Fruit fly (Drosophila melanogaster) whole organism, adult: ENCODE measurements around the gene Lip1.

Source experiments
- CG1620 ChIP-seq: fragments of 200-800 bp; sonication (Bioruptor generic); optimal IDR thresholded peaks from 2 replicates; lab custom pipeline; 2016; ENCODE audit warnings: missing biosample characterization, missing genetic modification characterization
- CG33017 ChIP-seq: fragments of 200-800 bp; sonication (Bioruptor generic); optimal IDR thresholded peaks from 2 replicates; lab custom pipeline; 2018; ENCODE audit warnings: missing biosample characterization, mild to moderate bottlenecking, missing genetic modification characterization, moderate library complexity
- Clk ChIP-seq: fragments of 200-800 bp; sonication (Bioruptor generic); optimal IDR thresholded peaks from 2 replicates; lab custom pipeline; 2017; ENCODE audit warnings: missing biosample characterization, missing genetic modification characterization
- Crg-1 ChIP-seq: fragments of 200-800 bp; sonication (Bioruptor generic); optimal IDR thresholded peaks from 2 replicates; lab custom pipeline; 2016; ENCODE audit warnings: missing biosample characterization, missing genetic modification characterization
- Mnt ChIP-seq: fragments of 200-800 bp; sonication (Bioruptor generic); optimal IDR thresholded peaks from 2 replicates; lab custom pipeline; 2016; ENCODE audit warnings: missing biosample characterization, mild to moderate bottlenecking, missing genetic modification characterization
- bab1 ChIP-seq: fragments of 200-800 bp; sonication (Bioruptor generic); optimal IDR thresholded peaks from 3 replicates; lab custom pipeline; 2019; ENCODE audit warnings: missing biosample characterization, mild to moderate bottlenecking, missing genetic modification characterization, moderate library complexity
- ovo ChIP-seq: fragments of 200-800 bp; sonication (Bioruptor generic); optimal IDR thresholded peaks from 2 replicates; lab custom pipeline; 2016; ENCODE audit warnings: missing biosample characterization, missing genetic modification characterization
- pad ChIP-seq: fragments of 200-800 bp; sonication (Bioruptor generic); optimal IDR thresholded peaks from 3 replicates; lab custom pipeline; 2017; ENCODE audit warnings: missing biosample characterization, missing genetic modification characterization, mild to moderate bottlenecking, moderate library complexity, missing genetic modification reagents
- tj ChIP-seq: fragments of 200-800 bp; sonication (Bioruptor generic); optimal IDR thresholded peaks from 3 replicates; lab custom pipeline; 2017; ENCODE audit warnings: missing biosample characterization, mild to moderate bottlenecking, missing genetic modification characterization, moderate library complexity

dm6 chr2L:10697992-10698391, 3.4 kb downstream of the Lip1 start, which contains the start of gene CG7300:
- TF ChIP-seq tj (GFP tag; lab: Kevin White, UChicago) (no peak), pad (GFP tag; lab: Kevin White, UChicago) (no peak), ovo (GFP tag; lab: Kevin White, UChicago) (no peak), CG1620 (GFP tag; lab: Kevin White, UChicago) (no peak), Mnt (GFP tag; lab: Kevin White, UChicago) (no peak), Clk (GFP tag; lab: Kevin White, UChicago) (no peak), bab1 (GFP tag; lab: Kevin White, UChicago) (no peak), CG33017 (tag; lab: Kevin White, UChicago) (no peak), Crg-1 (GFP tag; lab: Kevin White, UChicago) (no peak)
